Worm (Caenorhabditis elegans) whole organism, midembryonic: ENCODE measurements around the gene srg-23.
A peak's percentile ranks its signal among the peaks of the same experiment; 100 is the strongest.

Experiments
- T22C8.4 ChIP-seq: fragments of 200-800 bp; sonication (Bioruptor generic); IDR thresholded peaks from 2 replicates; pipeline ENCODE4 v1.3.6; 2022; ENCODE audit warnings: missing genetic modification characterization, missing compliant biosample characterization
- flt-1 ChIP-seq: fragments of 200-800 bp; sonication (Bioruptor generic); IDR thresholded peaks from 2 replicates; pipeline ENCODE4 v1.3.6; 2022; ENCODE audit warnings: missing genetic modification characterization, missing compliant biosample characterization
- tab-1 ChIP-seq: fragments of 200-800 bp; sonication (Bioruptor generic); IDR thresholded peaks from 2 replicates; pipeline ENCODE4 v1.3.6; 2022; ENCODE audit warnings: missing genetic modification characterization, missing compliant biosample characterization
- ztf-23 ChIP-seq: fragments of 200-800 bp; sonication (Bioruptor generic); IDR thresholded peaks from 2 replicates; pipeline ENCODE4 v1.3.6; 2022; ENCODE audit warnings: missing genetic modification reagents, missing genetic modification characterization, missing compliant biosample characterization

- peak; percentile 21; the same call in 1 of the 2 replicates for TF ChIP-seq T22C8.4 (GFP tag; lab: Robert Waterston, UW)
- TF ChIP-seq ztf-23 (GFP tag; lab: Robert Waterston, UW), result no peak
- no peak for TF ChIP-seq flt-1 (GFP tag; lab: Robert Waterston, UW)
- no peak for TF ChIP-seq tab-1 (GFP tag; lab: Robert Waterston, UW)
These were observed 27.3 kb downstream of the srg-23 start for ce11 chrII:3068646-3069045.
